Fruit fly (Drosophila melanogaster): ENCODE data around the gene Uxs.

The Uxs gene

dm6 chr3L:8185263-8186227, 4.8 kb downstream of the Uxs start (continued):
- TF ChIP-seq gce (GFP tag; IDR thresholded peaks at IDR 0.05) (no peak), CG2120 (GFP tag; optimal IDR thresholded peaks at IDR 0.05) (peak; percentile 74), MESR4 (GFP tag; optimal IDR thresholded peaks at IDR 0.05) (no peak), klu (GFP tag; IDR thresholded peaks at IDR 0.05) (0 out of 2 replicates have a peak, but pooled peaks have one; percentile 13), ara (GFP tag; IDR thresholded peaks at IDR 0.05) (peak; percentile 46; the same call in 1 of the 2 replicates), shn (GFP tag; optimal IDR thresholded peaks at IDR 0.05) (peak; percentile 65), Xbp1 (GFP tag; optimal IDR thresholded peaks at IDR 0.05) (peak; percentile 56), corto (GFP tag; optimal IDR thresholded peaks at IDR 0.05) (no peak), CkIIα-i1 (GFP tag; IDR thresholded peaks at IDR 0.05) (no peak), CG6791 (GFP tag; IDR thresholded peaks at IDR 0.05; ENCODE audit: partially characterized antibody) (no peak), Fer3 (tag; optimal IDR thresholded peaks at IDR 0.05) (peak; percentile 38), CG15696 (tag; optimal IDR thresholded peaks at IDR 0.05) (no peak), CG15514 (GFP tag; optimal IDR thresholded peaks at IDR 0.05) (no peak), zen (tag; optimal IDR thresholded peaks at IDR 0.05) (no peak), CTCF (GFP tag; optimal IDR thresholded peaks at IDR 0.05) (no peak), lab (GFP tag; optimal IDR thresholded peaks at IDR 0.05) (peak; percentile 70), Med (GFP tag) (peak; percentile 84), Tbp (GFP tag; optimal IDR thresholded peaks at IDR 0.05) (no peak), Bdp1 (GFP tag; optimal IDR thresholded peaks at IDR 0.05) (peak; percentile 3), CG6683 (GFP tag; optimal IDR thresholded peaks at IDR 0.05) (peak; percentile 11), YL-1 (GFP tag; optimal IDR thresholded peaks at IDR 0.05) (no peak), phol (tag; optimal IDR thresholded peaks at IDR 0.05) (peak; percentile 43), repo (GFP tag; optimal IDR thresholded peaks at IDR 0.05) (no peak), lbe (GFP tag; optimal IDR thresholded peaks at IDR 0.05) (no peak), CG18476 (GFP tag; optimal IDR thresholded peaks at IDR 0.05) (peak; percentile 31), CG17328 (GFP tag; IDR thresholded peaks at IDR 0.05) (no peak), HLH3B (GFP tag; IDR thresholded peaks at IDR 0.05) (peak; percentile 28; the same call in 1 of the 2 replicates), Adf1 (GFP tag; IDR thresholded peaks at IDR 0.05) (no peak), gem (tag; optimal IDR thresholded peaks at IDR 0.05) (peak; percentile 62), CG13894 (tag; optimal IDR thresholded peaks at IDR 0.05) (no peak), Mad (GFP tag; optimal IDR thresholded peaks at IDR 0.05) (peak; percentile 41), lilli (GFP tag; optimal IDR thresholded peaks at IDR 0.05) (peak; percentile 64), aop (GFP tag; IDR thresholded peaks at IDR 0.05) (no peak), sug (tag; optimal IDR thresholded peaks at IDR 0.05) (peak; percentile 100), wek (GFP tag; optimal IDR thresholded peaks at IDR 0.05) (no peak), CG7839 (tag; optimal IDR thresholded peaks at IDR 0.05) (peak; percentile 58), CG13123 (GFP tag; optimal IDR thresholded peaks at IDR 0.05) (no peak), Elba2 (GFP tag; optimal IDR thresholded peaks at IDR 0.05) (peak; percentile 67), HmgZ (tag; optimal IDR thresholded peaks at IDR 0.05) (no peak), Dfd (GFP tag; optimal IDR thresholded peaks at IDR 0.05) (no peak), odd (GFP tag; optimal IDR thresholded peaks at IDR 0.05) (peak; percentile 41), dmrt11E (tag; optimal IDR thresholded peaks at IDR 0.05) (no peak), Camta (GFP tag; optimal IDR thresholded peaks at IDR 0.05) (peak; percentile 12), Hr39 (optimal IDR thresholded peaks at IDR 0.05) (no peak), CG5245 (GFP tag; optimal IDR thresholded peaks at IDR 0.05) (no peak), ro (GFP tag; IDR thresholded peaks at IDR 0.05) (no peak), Blimp-1 (GFP tag; optimal IDR thresholded peaks at IDR 0.05) (peak; percentile 26), CG8765 (GFP tag; IDR thresholded peaks at IDR 0.05) (no peak), Dip3 (GFP tag; optimal IDR thresholded peaks at IDR 0.05) (peak; percentile 58), Ssrp (tag; optimal IDR thresholded peaks at IDR 0.05) (peak; percentile 26)

Measured in whole organism, embryonic.